Worm (Caenorhabditis elegans) whole organism, young adult: ENCODE measurements around the gene mxl-1.
A peak's percentile ranks its signal among the peaks of the same experiment; 100 is the strongest.

Experiments
- B0019.2 ChIP-seq: fragments of 200-800 bp; sonication (Bioruptor generic); conservative IDR thresholded peaks from 2 replicates; pipeline ENCODE4 v1.3.6; 2022; ENCODE audit warnings: missing genetic modification reagents, missing genetic modification characterization, missing compliant biosample characterization
- B0336.3 ChIP-seq: fragments of 200-800 bp; sonication (Bioruptor generic); IDR thresholded peaks from 2 replicates; pipeline ENCODE4 v1.3.6; 2022; ENCODE audit warnings: missing genetic modification characterization, missing compliant biosample characterization
- F33H1.4 ChIP-seq: fragments of 200-800 bp; sonication (Bioruptor generic); IDR thresholded peaks from 2 replicates; pipeline ENCODE4 v1.3.6; 2022; ENCODE audit warnings: missing genetic modification reagents, missing genetic modification characterization, missing compliant biosample characterization
- F37B4.10 ChIP-seq: fragments of 200-800 bp; sonication (Bioruptor generic); IDR thresholded peaks from 2 replicates; pipeline ENCODE4 v1.3.6; 2022; ENCODE audit warnings: missing genetic modification characterization, missing compliant biosample characterization
- F57A8.1 ChIP-seq: fragments of 200-800 bp; sonication (Bioruptor generic); optimal IDR thresholded peaks from 2 replicates; lab custom pipeline; 2018; ENCODE audit warnings: mild to moderate bottlenecking, missing genetic modification characterization, moderate library complexity, missing compliant biosample characterization
- Y53F4B.3 ChIP-seq: fragments of 200-800 bp; sonication (Bioruptor generic); IDR thresholded peaks from 2 replicates; pipeline ENCODE4 v1.3.6; 2022; ENCODE audit warnings: missing genetic modification reagents, missing genetic modification characterization, missing compliant biosample characterization
- Y53G8AR.9 ChIP-seq: fragments of 200-800 bp; sonication (Bioruptor generic); conservative IDR thresholded peaks from 2 replicates; pipeline ENCODE4 v1.3.6; 2022; ENCODE audit warnings: missing genetic modification reagents, missing genetic modification characterization, missing compliant biosample characterization
- Y56A3A.18 ChIP-seq: fragments of 200-800 bp; sonication (Bioruptor generic); IDR thresholded peaks from 2 replicates; pipeline ENCODE4 v1.3.6; 2022; ENCODE audit warnings: missing genetic modification reagents, missing genetic modification characterization, missing compliant biosample characterization
- Y67H2A.10 ChIP-seq: fragments of 200-800 bp; sonication (Bioruptor generic); conservative IDR thresholded peaks from 2 replicates; pipeline ENCODE4 v1.3.6; 2022; ENCODE audit warnings: missing genetic modification reagents, missing genetic modification characterization, missing compliant biosample characterization
- atf-7 ChIP-seq: sonication (generic microtip); optimal IDR thresholded peaks from 2 replicates; lab custom pipeline; 2017; ENCODE audit warnings: mild to moderate bottlenecking, missing genetic modification characterization, missing compliant biosample characterization
- athp-1 ChIP-seq: sonication (generic microtip); optimal IDR thresholded peaks from 2 replicates; lab custom pipeline; 2017; ENCODE audit warnings: mild to moderate bottlenecking, missing genetic modification characterization, missing compliant biosample characterization
- attf-3 ChIP-seq: fragments of 200-800 bp; sonication (Bioruptor generic); conservative IDR thresholded peaks from 2 replicates; pipeline ENCODE4 v1.3.6; 2022; ENCODE audit warnings: missing genetic modification reagents, missing genetic modification characterization, missing compliant biosample characterization
- bed-1 ChIP-seq: fragments of 200-800 bp; sonication (Bioruptor generic); IDR thresholded peaks from 2 replicates; pipeline ENCODE4 v1.3.6; 2022; ENCODE audit warnings: missing genetic modification reagents, missing genetic modification characterization, missing compliant biosample characterization
- bed-2 ChIP-seq: fragments of 200-800 bp; sonication (Bioruptor generic); IDR thresholded peaks from 2 replicates; pipeline ENCODE4 v1.3.6; 2022; ENCODE audit warnings: missing genetic modification reagents, missing genetic modification characterization, missing compliant biosample characterization
- ccch-3 ChIP-seq: fragments of 200-800 bp; sonication (Bioruptor generic); optimal IDR thresholded peaks from 2 replicates; lab custom pipeline; 2018; ENCODE audit warnings: mild to moderate bottlenecking, missing genetic modification characterization, missing compliant biosample characterization
- ceh-79 ChIP-seq: sonication (generic microtip); optimal IDR thresholded peaks from 2 replicates; lab custom pipeline; 2017; ENCODE audit warnings: mild to moderate bottlenecking, missing genetic modification characterization, missing compliant biosample characterization
- egrh-3 ChIP-seq: fragments of 200-800 bp; sonication (Bioruptor generic); IDR thresholded peaks from 2 replicates; pipeline ENCODE4 v1.3.6; 2022; ENCODE audit warnings: missing genetic modification reagents, missing genetic modification characterization, missing compliant biosample characterization
- ekl-4 ChIP-seq: fragments of 200-800 bp; sonication (Bioruptor generic); IDR thresholded peaks from 2 replicates; pipeline ENCODE4 v1.3.6; 2022; ENCODE audit warnings: missing genetic modification reagents, missing genetic modification characterization, missing compliant biosample characterization
- ets-4 ChIP-seq: fragments of 200-800 bp; sonication (Bioruptor generic); optimal IDR thresholded peaks from 2 replicates; lab custom pipeline; 2018; ENCODE audit warnings: mild to moderate bottlenecking, missing genetic modification characterization, missing compliant biosample characterization
- hmg-1.2 ChIP-seq: fragments of 200-800 bp; sonication (Bioruptor generic); IDR thresholded peaks from 2 replicates; pipeline ENCODE4 v1.3.6; 2022; ENCODE audit warnings: missing genetic modification reagents, missing genetic modification characterization, missing compliant biosample characterization
- hmg-20 ChIP-seq: fragments of 200-800 bp; sonication (Bioruptor generic); IDR thresholded peaks from 2 replicates; pipeline ENCODE4 v1.3.6; 2022; ENCODE audit warnings: missing genetic modification reagents, missing genetic modification characterization, missing compliant biosample characterization
- hrde-1 ChIP-seq: sonication (generic microtip); optimal IDR thresholded peaks from 2 replicates; lab custom pipeline; 2016; ENCODE audit warnings: missing genetic modification characterization, mild to moderate bottlenecking, missing compliant biosample characterization, moderate library complexity, missing genotype, missing genetic modification reagents, borderline replicate concordance
- lag-1 ChIP-seq: fragments of 200-800 bp; sonication (Bioruptor generic); IDR thresholded peaks from 2 replicates; pipeline ENCODE4 v1.3.6; 2022; ENCODE audit warnings: missing genetic modification reagents, missing genetic modification characterization, missing compliant biosample characterization
- lin-54 ChIP-seq: fragments of 200-800 bp; sonication (Bioruptor generic); optimal IDR thresholded peaks from 2 replicates; lab custom pipeline; 2018; ENCODE audit warnings: mild to moderate bottlenecking, missing genetic modification characterization, missing compliant biosample characterization
- lsl-1 ChIP-seq: fragments of 200-800 bp; sonication (Bioruptor generic); optimal IDR thresholded peaks from 2 replicates; lab custom pipeline; 2018; ENCODE audit warnings: mild to moderate bottlenecking, missing genetic modification characterization, moderate library complexity, missing compliant biosample characterization
- madf-3 ChIP-seq: fragments of 200-800 bp; sonication (Bioruptor generic); IDR thresholded peaks from 2 replicates; pipeline ENCODE4 v1.3.6; 2022; ENCODE audit warnings: missing genetic modification reagents, missing genetic modification characterization, missing compliant biosample characterization
- nfya-1 ChIP-seq: sonication (generic microtip); optimal IDR thresholded peaks from 2 replicates; lab custom pipeline; 2017; ENCODE audit warnings: antibody characterized with exemption, missing compliant biosample characterization, missing genetic modification characterization, borderline replicate concordance; ENCODE audit not compliant: insufficient read depth
- nfya-2 ChIP-seq: fragments of 200-800 bp; sonication (Bioruptor generic); IDR thresholded peaks from 2 replicates; pipeline ENCODE4 v1.3.6; 2022; ENCODE audit warnings: missing genetic modification reagents, missing genetic modification characterization, missing compliant biosample characterization
- nfyb-1 ChIP-seq: fragments of 200-800 bp; sonication (Bioruptor generic); IDR thresholded peaks from 2 replicates; pipeline ENCODE4 v1.3.6; 2022; ENCODE audit warnings: missing genetic modification reagents, missing genetic modification characterization, missing compliant biosample characterization
- nhr-179 ChIP-seq: sonication (generic microtip); optimal IDR thresholded peaks from 2 replicates; lab custom pipeline; 2016; ENCODE audit warnings: mild to moderate bottlenecking, missing genetic modification characterization, missing compliant biosample characterization
- nhr-80 ChIP-seq: sonication (generic microtip); optimal IDR thresholded peaks from 2 replicates; lab custom pipeline; 2016; ENCODE audit warnings: missing genetic modification characterization, missing compliant biosample characterization
- pbrm-1 ChIP-seq: fragments of 200-800 bp; sonication (Bioruptor generic); IDR thresholded peaks from 2 replicates; pipeline ENCODE4 v1.3.6; 2022; ENCODE audit warnings: missing genetic modification reagents, missing genetic modification characterization, missing compliant biosample characterization
- pha-4 ChIP-seq: fragments of 150-350 bp; sonication (generic microtip); optimal IDR thresholded peaks from 2 replicates; lab custom pipeline; 2014; ENCODE audit warnings: missing biosample characterization, missing genetic modification reagents, missing genetic modification characterization
- rec-8 ChIP-seq, 2 experiments: sonication (generic microtip); optimal IDR thresholded peaks; 2 replicates each; lab custom pipeline; 2016; ENCODE audit warnings: mild to moderate bottlenecking in 2 of 2, missing genetic modification characterization in 2 of 2, missing genetic modification reagents in 2 of 2, missing genotype in 2 of 2, missing biosample characterization in 1 of 2, missing compliant biosample characterization in 1 of 2, moderate library complexity in 1 of 2
- sdz-38 ChIP-seq: sonication (generic microtip); optimal IDR thresholded peaks from 2 replicates; lab custom pipeline; 2016; ENCODE audit warnings: missing genotype, missing genetic modification characterization, missing compliant biosample characterization
- snpc-1.3 ChIP-seq: sonication (generic microtip); optimal IDR thresholded peaks from 2 replicates; lab custom pipeline; 2017; ENCODE audit warnings: missing genetic modification characterization, mild to moderate bottlenecking, missing compliant biosample characterization, antibody characterized with exemption, moderate library complexity, missing genotype, missing genetic modification reagents; ENCODE audit not compliant: insufficient read depth
- tbp1 ChIP-seq: fragments of 200-800 bp; sonication (Bioruptor generic); optimal IDR thresholded peaks from 2 replicates; lab custom pipeline; 2018; ENCODE audit warnings: mild to moderate bottlenecking, missing genetic modification characterization, missing compliant biosample characterization
- tbx-9 ChIP-seq: sonication (generic microtip); optimal IDR thresholded peaks from 2 replicates; lab custom pipeline; 2016; ENCODE audit warnings: borderline replicate concordance, missing genetic modification characterization, inconsistent platforms, missing compliant biosample characterization
- unc-62 ChIP-seq: fragments of 150-350 bp; optimal IDR thresholded peaks from 2 replicates; lab custom pipeline; 2014; ENCODE audit warnings: missing biosample characterization, missing genetic modification reagents, missing genetic modification characterization
- zfh-2 ChIP-seq: fragments of 200-800 bp; sonication (Bioruptor generic); conservative IDR thresholded peaks from 2 replicates; pipeline ENCODE4 v1.3.6; 2022; ENCODE audit warnings: missing genetic modification reagents, missing genetic modification characterization, missing compliant biosample characterization
- ztf-22 ChIP-seq: fragments of 200-800 bp; sonication (Bioruptor generic); optimal IDR thresholded peaks from 2 replicates; lab custom pipeline; 2018; ENCODE audit warnings: mild to moderate bottlenecking, missing genetic modification characterization, moderate library complexity, missing compliant biosample characterization
- ztf-6 ChIP-seq: fragments of 200-800 bp; sonication (Bioruptor generic); IDR thresholded peaks from 2 replicates; pipeline ENCODE4 v1.3.6; 2022; ENCODE audit warnings: missing genetic modification reagents, missing genetic modification characterization, missing compliant biosample characterization

mxl-1 gene

DNA sequence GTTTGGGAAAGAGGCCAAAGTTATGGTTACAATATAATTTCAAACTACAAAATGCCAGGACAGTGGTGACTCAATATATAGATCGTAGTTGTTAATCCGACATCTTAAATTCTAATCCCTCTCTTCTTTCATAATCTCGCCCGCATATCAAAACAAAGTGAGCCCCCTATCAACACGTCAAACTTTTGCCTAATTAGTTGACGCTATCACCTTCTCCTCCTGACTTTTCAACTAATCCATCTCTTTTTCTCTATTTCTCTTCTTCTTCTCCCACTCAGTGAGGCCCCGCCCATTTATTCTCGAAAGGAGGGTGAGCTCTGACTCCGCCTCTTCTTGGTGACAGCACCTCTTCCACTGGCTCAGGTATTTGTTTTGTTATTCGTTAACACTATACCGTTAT is 33.3 kb upstream of the mxl-1 start:
- TF ChIP-seq ztf-6 (GFP tag; lab: Robert Waterston, UW): no peak
- no peak for TF ChIP-seq ccch-3 (GFP tag; lab: Kevin White, UChicago)
- TF ChIP-seq hmg-1.2 (GFP tag; lab: Robert Waterston, UW): 0 out of 2 replicates have a peak, but pooled peaks have one; percentile 11
- TF ChIP-seq, all 124 proteins: peak for 1

DNA sequence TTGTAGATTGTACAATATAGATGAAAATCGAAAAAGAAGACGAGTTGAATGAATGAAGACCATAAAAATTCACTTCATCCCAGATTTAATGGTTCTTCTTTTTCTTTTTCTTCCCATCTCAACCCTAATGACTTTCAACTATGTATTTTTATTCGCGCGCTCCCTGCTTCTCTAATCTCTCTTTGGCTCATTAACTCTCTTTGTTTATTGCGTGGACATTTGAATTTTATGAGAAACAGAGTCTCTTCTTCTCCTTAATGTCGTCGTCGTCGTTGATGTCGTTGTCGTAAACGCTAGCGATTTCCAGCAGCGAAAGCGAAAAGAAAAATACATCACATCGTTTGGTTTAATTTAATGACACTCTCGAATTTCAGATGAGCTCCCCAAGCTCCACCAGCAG is 30.1 kb upstream of the mxl-1 start:
- TF ChIP-seq nfyb-1 (GFP tag; lab: Robert Waterston, UW) (no peak), tbp1 (GFP tag; lab: Kevin White, UChicago) (no peak), egrh-3 (GFP tag; lab: Robert Waterston, UW) (no peak), zfh-2 (GFP tag; lab: Robert Waterston, UW) (no peak), nfya-2 (GFP tag; lab: Robert Waterston, UW) (no peak), attf-3 (GFP tag; lab: Robert Waterston, UW) (no peak), nfya-1 (no peak), hmg-20 (no peak)

DNA sequence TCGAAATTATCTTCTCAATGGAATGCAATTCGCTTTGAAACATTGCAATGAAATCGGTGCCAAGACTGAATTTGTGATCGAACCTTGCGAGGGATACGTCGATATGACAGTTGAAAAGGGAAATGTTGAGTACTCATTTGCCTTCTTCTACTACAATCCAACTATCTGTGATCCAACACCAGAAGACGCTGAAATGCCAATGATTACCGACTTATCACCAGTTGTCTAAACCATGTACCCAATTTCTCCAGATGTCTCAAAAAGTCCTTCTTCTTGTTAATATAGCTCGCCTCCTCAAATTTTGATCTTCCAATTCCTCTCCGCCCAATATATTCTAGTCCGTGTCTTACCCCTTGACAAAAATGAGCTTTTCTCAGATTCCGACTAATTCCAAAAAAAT is 28.5 kb upstream of the mxl-1 start:
- TF ChIP-seq hrde-1 (tag; lab: Kevin White, UChicago) (no peak), nhr-80 (tag; lab: Kevin White, UChicago) (no peak), bed-1 (GFP tag; lab: Robert Waterston, UW) (no peak), madf-3 (no peak), ztf-6 (GFP tag; lab: Robert Waterston, UW) (no peak), pbrm-1 (GFP tag; lab: Robert Waterston, UW) (no peak), Y53G8AR.9 (GFP tag; lab: Robert Waterston, UW) (no peak)

DNA sequence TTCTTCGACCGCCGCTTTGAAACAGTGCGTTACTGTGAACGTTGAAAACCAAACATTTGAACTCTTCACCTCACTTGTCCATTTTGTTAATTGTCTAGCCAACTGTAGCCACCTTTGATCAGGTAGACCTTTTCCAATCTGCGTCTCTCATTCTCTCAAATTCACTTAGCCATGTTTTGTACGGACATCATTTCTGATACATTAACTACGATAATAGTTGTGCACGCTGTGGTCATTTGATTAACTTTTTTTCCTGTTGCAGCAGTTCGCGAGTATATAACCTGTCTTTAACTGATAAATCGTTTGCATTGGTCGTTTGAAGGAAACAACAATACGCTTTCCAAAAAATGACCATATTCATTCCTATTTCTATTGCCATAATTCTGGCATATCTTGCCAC is 27.2 kb upstream of the mxl-1 start, which contains the start of gene cyp-29A2:
Gene cyp-29A2, plus strand, starts transcription at position 190 of the 400 bp plus-strand sequence.
- TF ChIP-seq B0336.3 (GFP tag; lab: Robert Waterston, UW): no peak
- no peak for TF ChIP-seq egrh-3 (GFP tag; lab: Robert Waterston, UW)
- no peak for TF ChIP-seq sdz-38 (tag; lab: Kevin White, UChicago)
- TF ChIP-seq athp-1 (tag; lab: Kevin White, UChicago): no peak
- no peak for TF ChIP-seq lsl-1 (GFP tag; lab: Kevin White, UChicago)
- no peak for TF ChIP-seq pha-4
- TF ChIP-seq Y56A3A.18: no peak
- TF ChIP-seq tbp1 (GFP tag; lab: Kevin White, UChicago): no peak
- no peak for TF ChIP-seq ceh-79
- no peak for TF ChIP-seq Y53F4B.3
- no peak for TF ChIP-seq F57A8.1 (GFP tag; lab: Kevin White, UChicago)
- TF ChIP-seq snpc-1.3 (tag; lab: Kevin White, UChicago): no peak
- TF ChIP-seq ets-4 (GFP tag; lab: Kevin White, UChicago): no peak
- TF ChIP-seq lag-1 (GFP tag; lab: Robert Waterston, UW): no peak
- TF ChIP-seq, all 124 proteins: peak for 0

DNA sequence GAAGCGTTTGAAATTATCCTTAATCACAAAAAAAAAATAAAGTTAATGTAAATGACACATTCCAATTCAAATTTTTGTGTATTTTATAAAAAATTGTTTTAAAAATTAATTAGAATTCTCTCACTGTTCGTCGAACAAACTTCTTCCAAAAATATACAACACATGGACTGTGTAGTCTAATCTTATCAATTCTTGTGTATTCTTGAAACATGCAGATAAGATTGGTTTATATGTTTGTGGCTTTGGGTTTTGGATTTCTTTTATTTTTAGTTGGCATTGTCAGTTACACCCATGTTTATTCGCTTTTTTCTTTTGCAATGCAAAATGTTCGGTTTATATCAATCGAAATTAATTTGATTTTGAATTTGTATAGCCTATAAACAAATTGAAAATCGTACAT is 24.2 kb upstream of the mxl-1 start:
- no peak for TF ChIP-seq ets-4 (GFP tag; lab: Kevin White, UChicago)
- TF ChIP-seq F37B4.10: no peak
- TF ChIP-seq lag-1 (GFP tag; lab: Robert Waterston, UW): no peak
- no peak for TF ChIP-seq sdz-38 (tag; lab: Kevin White, UChicago)
- no peak for TF ChIP-seq tbx-9 (tag; lab: Kevin White, UChicago)
- TF ChIP-seq ekl-4: no peak
- no peak for TF ChIP-seq F33H1.4 (GFP tag; lab: Robert Waterston, UW)
- TF ChIP-seq rec-8 (tag; optimal IDR thresholded peaks at IDR 0.05; lab: Kevin White, UChicago): no peak
- no peak for TF ChIP-seq atf-7 (tag; lab: Kevin White, UChicago)
- TF ChIP-seq B0336.3 (GFP tag; lab: Robert Waterston, UW): no peak
- no peak for TF ChIP-seq Y53F4B.3
- no peak for TF ChIP-seq lin-54
- no peak for TF ChIP-seq Y67H2A.10 (GFP tag; lab: Robert Waterston, UW)
- no peak for TF ChIP-seq bed-2 (GFP tag; lab: Robert Waterston, UW)
- no peak for TF ChIP-seq ztf-22 (GFP tag; lab: Kevin White, UChicago)
- TF ChIP-seq nhr-179 (tag; lab: Kevin White, UChicago): no peak
- TF ChIP-seq B0019.2 (GFP tag; lab: Robert Waterston, UW): no peak
- TF ChIP-seq unc-62: no peak
